Worm (Caenorhabditis elegans): ENCODE data around the gene lgg-1.

The lgg-1 gene

ce11 chrII:6383183-6383695 lies 35.7 kb upstream of the lgg-1 start, which contains the start of gene F58F12.1 (continued):
- peak; percentile 5 for TF ChIP-seq tlf-1 (GFP tag; optimal IDR thresholded peaks at IDR 0.05)
- TF ChIP-seq attf-5 (GFP tag; optimal IDR thresholded peaks at IDR 0.05) = peak; percentile 63
- peak; percentile 46 for TF ChIP-seq snpc-3.4 (tag; optimal IDR thresholded peaks at IDR 0.05)
- TF ChIP-seq madf-3 (GFP tag; IDR thresholded peaks at IDR 0.05) = no peak
- TF ChIP-seq mcd-1 (GFP tag; IDR thresholded peaks at IDR 0.05) = peak; percentile 92
- TF ChIP-seq madf-6 (GFP tag; IDR thresholded peaks at IDR 0.05) = peak; percentile 46; the same call in 1 of the 2 replicates
- TF ChIP-seq cebp-1 (GFP tag; IDR thresholded peaks at IDR 0.05) = no peak
- peak; percentile 10 for TF ChIP-seq cebp-1 (tag; optimal IDR thresholded peaks at IDR 0.05)
- TF ChIP-seq ceh-91 (GFP tag; IDR thresholded peaks at IDR 0.05) = peak; percentile 43
- peak; percentile 38; the same call in 1 of the 2 replicates for TF ChIP-seq hmg-1.2 (GFP tag; IDR thresholded peaks at IDR 0.05)
- peak; percentile 27 for TF ChIP-seq snpc-4 (GFP tag; optimal IDR thresholded peaks at IDR 0.05)
- TF ChIP-seq snpc-4 (tag; optimal IDR thresholded peaks at IDR 0.05) = peak in 2 of 4 experiments; percentile 24 to 57
- peak; percentile 63 for TF ChIP-seq ZK185.1 (tag; optimal IDR thresholded peaks at IDR 0.05; ENCODE audit: poor library complexity, severe bottlenecking)
- TF ChIP-seq ceh-40 (GFP tag; IDR thresholded peaks at IDR 0.05) = no peak
- TF ChIP-seq ztf-18 (tag; optimal IDR thresholded peaks at IDR 0.05) = peak; percentile 41
- peak; percentile 56 for TF ChIP-seq dox-1 (GFP tag; IDR thresholded peaks at IDR 0.05)
- TF ChIP-seq Y67H2A.10 (GFP tag; conservative IDR thresholded peaks at IDR 0.05) = 0 out of 2 replicates have a peak, but pooled peaks have one; percentile 25

ce11 chrII:6380866-6381265 lies 33.3 kb upstream of the lgg-1 start, which contains the start of gene F58F12.12:
F58F12.12 (plus strand) TSS chrII:6381166.
- TF ChIP-seq ztf-18 (tag; optimal IDR thresholded peaks at IDR 0.05) = no peak
- TF ChIP-seq F33H1.4 (GFP tag; IDR thresholded peaks at IDR 0.05) = no peak
- no peak for TF ChIP-seq nfya-1 (tag; optimal IDR thresholded peaks at IDR 0.05; ENCODE audit: borderline replicate concordance, insufficient read depth)
- TF ChIP-seq ceh-100 (GFP tag; IDR thresholded peaks at IDR 0.05) = no peak
- no peak for TF ChIP-seq F39B2.1 (GFP tag; IDR thresholded peaks at IDR 0.05)
- TF ChIP-seq nhr-80 (tag; optimal IDR thresholded peaks at IDR 0.05) = peak; percentile 14
- TF ChIP-seq ztf-3 (GFP tag; optimal IDR thresholded peaks at IDR 0.05) = no peak

- TF ChIP-seq zfh-2 (GFP tag; conservative IDR thresholded peaks at IDR 0.05) = no peak
- TF ChIP-seq madf-8 (GFP tag; conservative IDR thresholded peaks at IDR 0.05) = no peak
- no peak for TF ChIP-seq B0035.1 (tag; optimal IDR thresholded peaks at IDR 0.05)
- TF ChIP-seq tbx-9 (tag; optimal IDR thresholded peaks at IDR 0.05; ENCODE audit: borderline replicate concordance) = no peak
These were observed 31.6 kb upstream of the lgg-1 start for ce11 chrII:6379038-6379563.

ce11 chrII:6377381-6377948 lies 29.9 kb upstream of the lgg-1 start:
- TF ChIP-seq mcd-1 (GFP tag; IDR thresholded peaks at IDR 0.05) = no peak
- no peak for TF ChIP-seq lsy-27 (tag; optimal IDR thresholded peaks at IDR 0.05; ENCODE audit: borderline replicate concordance, insufficient read depth)
- no peak for TF ChIP-seq hmg-20 (GFP tag; IDR thresholded peaks at IDR 0.05)
- TF ChIP-seq F10E7.11 (tag; optimal IDR thresholded peaks at IDR 0.05) = no peak
- no peak for TF ChIP-seq Y95B8A.8 (GFP tag; IDR thresholded peaks at IDR 0.05)
- no peak for TF ChIP-seq let-526 (GFP tag; IDR thresholded peaks at IDR 0.05)
- no peak for TF ChIP-seq ceh-79 (tag; optimal IDR thresholded peaks at IDR 0.05)
- TF ChIP-seq ceh-58 (GFP tag; IDR thresholded peaks at IDR 0.05) = no peak
- no peak for TF ChIP-seq chd-7 (tag; optimal IDR thresholded peaks at IDR 0.05)
- TF ChIP-seq hmg-1.2 (GFP tag; IDR thresholded peaks at IDR 0.05) = no peak
- TF ChIP-seq F55B11.4 (tag; optimal IDR thresholded peaks at IDR 0.05; ENCODE audit: borderline replicate concordance, insufficient read depth) = no peak
- no peak for TF ChIP-seq egrh-3 (GFP tag; IDR thresholded peaks at IDR 0.05)
- no peak for TF ChIP-seq atf-7 (tag; optimal IDR thresholded peaks at IDR 0.05)
- peak; percentile 64; the same call in 1 of the 2 replicates for TF ChIP-seq cebp-1 (GFP tag; IDR thresholded peaks at IDR 0.05)
- TF ChIP-seq cebp-1 (tag; optimal IDR thresholded peaks at IDR 0.05) = peak; percentile 69
- peak; percentile 91 for TF ChIP-seq nhr-80 (tag; optimal IDR thresholded peaks at IDR 0.05)
- no peak for TF ChIP-seq Y53F4B.3 (GFP tag; IDR thresholded peaks at IDR 0.05)
- TF ChIP-seq ccch-3 (GFP tag; optimal IDR thresholded peaks at IDR 0.05) = no peak
- no peak for TF ChIP-seq C17E4.6 (GFP tag; IDR thresholded peaks at IDR 0.05)
- TF ChIP-seq F23B12.7 (tag; optimal IDR thresholded peaks at IDR 0.05; ENCODE audit: insufficient read depth) = peak; percentile 23

Data from whole organism, young adult.